Worm (Caenorhabditis elegans) whole organism, L1 larva: ENCODE data around the gene cdkr-3.

ENCODE experiments used
- C16A3.4 ChIP-seq: fragments of 150-350 bp; optimal IDR thresholded peaks from 2 replicates; lab custom pipeline; 2014; ENCODE audit warnings: missing biosample characterization, missing genetic modification characterization
- Y116A8C.19 ChIP-seq: sonication (generic microtip); optimal IDR thresholded peaks from 2 replicates; lab custom pipeline; 2016; ENCODE audit warnings: missing compliant biosample characterization, missing genetic modification characterization, borderline replicate concordance
- ama-1 ChIP-seq: fragments of 150-350 bp; optimal IDR thresholded peaks from 2 replicates; lab custom pipeline; 2014
- blmp-1 ChIP-seq: fragments of 150-350 bp; optimal IDR thresholded peaks from 2 replicates; lab custom pipeline; 2014; ENCODE audit warnings: missing biosample characterization, missing genetic modification characterization
- ceh-63 ChIP-seq: fragments of 200-800 bp; sonication (Bioruptor generic); optimal IDR thresholded peaks from 2 replicates; lab custom pipeline; 2018; ENCODE audit warnings: mild to moderate bottlenecking, missing genetic modification characterization, missing compliant biosample characterization
- ceh-8 ChIP-seq: fragments of 200-800 bp; sonication (Bioruptor generic); optimal IDR thresholded peaks from 2 replicates; lab custom pipeline; 2018; ENCODE audit warnings: mild to moderate bottlenecking, missing genetic modification characterization, moderate library complexity, missing compliant biosample characterization
- ceh-82 ChIP-seq, 3 experiments: fragments of 150-350 bp in 1 of 3; sonication (generic microtip) in 2 of 3; optimal IDR thresholded peaks; 2 replicates each; lab custom pipeline; 2014 to 2017; ENCODE audit warnings: missing biosample characterization in 3 of 3, missing genetic modification characterization in 3 of 3
- ceh-90 ChIP-seq: sonication (generic microtip); optimal IDR thresholded peaks from 2 replicates; lab custom pipeline; 2016; ENCODE audit warnings: missing genetic modification characterization, missing compliant biosample characterization
- dpl-1 ChIP-seq, 3 experiments: fragments of 150-350 bp in 2 of 3; sonication (generic microtip) in 1 of 3; optimal IDR thresholded peaks; 2 replicates each; lab custom pipeline; 2014 to 2017; ENCODE audit warnings: missing biosample characterization in 3 of 3, missing genetic modification characterization in 3 of 3, missing genetic modification reagents in 3 of 3
- efl-1 ChIP-seq, 4 experiments: fragments of 150-350 bp; optimal IDR thresholded peaks in 3 of 4; peaks in 1 of 4; 1 replicate in 1 of 4; 2 replicates in 3 of 4; lab custom pipeline; 2014; ENCODE audit warnings: missing biosample characterization in 2 of 4, missing genetic modification characterization in 2 of 4, missing genetic modification reagents in 2 of 4
- egl-13 ChIP-seq: sonication (generic microtip); optimal IDR thresholded peaks from 2 replicates; lab custom pipeline; 2016; ENCODE audit warnings: missing genotype, missing genetic modification reagents, missing genetic modification characterization, missing compliant biosample characterization
- elt-2 ChIP-seq: sonication (generic microtip); optimal IDR thresholded peaks from 2 replicates; lab custom pipeline; 2016; ENCODE audit warnings: missing genetic modification characterization, mild to moderate bottlenecking, inconsistent platforms, missing compliant biosample characterization, missing genetic modification reagents
- fkh-10 ChIP-seq: sonication (generic microtip); optimal IDR thresholded peaks from 2 replicates; lab custom pipeline; 2017; ENCODE audit warnings: missing biosample characterization, missing genetic modification reagents, missing genetic modification characterization
- fkh-4 ChIP-seq: sonication (generic microtip); optimal IDR thresholded peaks from 2 replicates; lab custom pipeline; 2016; ENCODE audit warnings: missing compliant biosample characterization, missing genetic modification characterization, borderline replicate concordance
- fos-1 ChIP-seq: fragments of 150-350 bp; optimal IDR thresholded peaks from 2 replicates; lab custom pipeline; 2014; ENCODE audit warnings: missing biosample characterization, missing genetic modification characterization
- grh-1 ChIP-seq: fragments of 200-800 bp; sonication (Bioruptor generic); IDR thresholded peaks from 2 replicates; pipeline ENCODE4 v1.3.6; 2022; ENCODE audit warnings: missing genetic modification reagents, missing genetic modification characterization, missing compliant biosample characterization
- hlh-17 ChIP-seq: fragments of 200-800 bp; sonication (Bioruptor generic); optimal IDR thresholded peaks from 2 replicates; lab custom pipeline; 2018; ENCODE audit warnings: missing genetic modification characterization, mild to moderate bottlenecking, missing compliant biosample characterization, moderate library complexity, borderline replicate concordance
- hlh-4 ChIP-seq: sonication (generic microtip); optimal IDR thresholded peaks from 2 replicates; lab custom pipeline; 2016; ENCODE audit warnings: mild to moderate bottlenecking, missing genetic modification characterization, missing compliant biosample characterization
- hpl-2 ChIP-seq: fragments of 150-350 bp; optimal IDR thresholded peaks from 2 replicates; lab custom pipeline; 2014; ENCODE audit warnings: missing biosample characterization, missing genetic modification reagents, missing genetic modification characterization
- irx-1 ChIP-seq: sonication (generic microtip); optimal IDR thresholded peaks from 2 replicates; lab custom pipeline; 2016; ENCODE audit warnings: missing genetic modification characterization, missing compliant biosample characterization
- jun-1 ChIP-seq: fragments of 150-350 bp; optimal IDR thresholded peaks from 2 replicates; lab custom pipeline; 2014; ENCODE audit warnings: missing biosample characterization, missing genetic modification reagents, missing genetic modification characterization
- lin-35 ChIP-seq, 2 experiments: fragments of 150-350 bp; optimal IDR thresholded peaks; 2 replicates each; lab custom pipeline; 2014; ENCODE audit warnings: missing biosample characterization in 2 of 2, missing genetic modification characterization in 2 of 2, missing genetic modification reagents in 2 of 2
- lir-3 ChIP-seq: sonication (generic microtip); optimal IDR thresholded peaks from 2 replicates; lab custom pipeline; 2016; ENCODE audit warnings: mild to moderate bottlenecking, missing genetic modification characterization, moderate library complexity, missing compliant biosample characterization; ENCODE audit not compliant: poor library complexity
- mdl-1 ChIP-seq, 2 experiments: fragments of 150-350 bp; optimal IDR thresholded peaks; 2 replicates each; lab custom pipeline; 2014 to 2017; ENCODE audit warnings: missing biosample characterization in 2 of 2, missing genetic modification characterization in 2 of 2, inconsistent platforms in 1 of 2
- mef-2 ChIP-seq: fragments of 150-350 bp; optimal IDR thresholded peaks from 2 replicates; lab custom pipeline; 2014; ENCODE audit warnings: missing biosample characterization, missing genetic modification characterization
- nhr-20 ChIP-seq: sonication (generic microtip); optimal IDR thresholded peaks from 2 replicates; lab custom pipeline; 2016; ENCODE audit warnings: mild to moderate bottlenecking, missing genetic modification characterization, missing compliant biosample characterization
- nhr-84 ChIP-seq: sonication (generic microtip); optimal IDR thresholded peaks from 2 replicates; lab custom pipeline; 2017; ENCODE audit warnings: missing biosample characterization, missing genetic modification characterization
- nhr-85 ChIP-seq: sonication (generic microtip); peaks from one replicate; lab custom pipeline; 2016; ENCODE audit warnings: missing genetic modification characterization, inconsistent platforms, missing compliant biosample characterization
- pax-3 ChIP-seq: fragments of 200-800 bp; sonication (Bioruptor generic); optimal IDR thresholded peaks from 2 replicates; lab custom pipeline; 2018; ENCODE audit warnings: mild to moderate bottlenecking, missing genetic modification characterization, moderate library complexity, missing compliant biosample characterization
- snu-23 ChIP-seq: sonication (generic microtip); optimal IDR thresholded peaks from 2 replicates; lab custom pipeline; 2016; ENCODE audit warnings: missing genetic modification characterization, missing compliant biosample characterization
- sox-4 ChIP-seq: sonication (generic microtip); optimal IDR thresholded peaks from 2 replicates; lab custom pipeline; 2016; ENCODE audit warnings: missing genetic modification characterization, missing compliant biosample characterization
- tlp-1 ChIP-seq: fragments of 150-350 bp; optimal IDR thresholded peaks from 2 replicates; lab custom pipeline; 2014; ENCODE audit warnings: missing biosample characterization, missing genetic modification characterization
- unc-62 ChIP-seq: fragments of 150-350 bp; optimal IDR thresholded peaks from 2 replicates; lab custom pipeline; 2014; ENCODE audit warnings: missing biosample characterization, missing genetic modification reagents, missing genetic modification characterization
- vab-15 ChIP-seq: sonication (generic microtip); optimal IDR thresholded peaks from 2 replicates; lab custom pipeline; 2017; ENCODE audit warnings: missing genotype, mild to moderate bottlenecking, missing genetic modification characterization, missing compliant biosample characterization
- xbp-1 ChIP-seq: sonication (generic microtip); optimal IDR thresholded peaks from 2 replicates; lab custom pipeline; 2016; ENCODE audit warnings: missing genetic modification characterization, missing compliant biosample characterization
- zip-4 ChIP-seq: fragments of 200-800 bp; sonication (Bioruptor generic); optimal IDR thresholded peaks from 2 replicates; lab custom pipeline; 2018; ENCODE audit warnings: mild to moderate bottlenecking, missing genetic modification characterization, moderate library complexity, missing compliant biosample characterization

Gene cdkr-3

ce11 chrV:20269661-20270137 lies at the start of gene cdkr-3, which contains the start of gene prmt-1 (continued):
- TF ChIP-seq lin-35 (GFP tag; optimal IDR thresholded peaks at IDR 0.05; lab: Kevin White, UChicago): peak; percentile 55 to 79
- TF ChIP-seq C16A3.4 (tag; lab: Kevin White, UChicago): peak; percentile 45
- peak; percentile 60 for TF ChIP-seq snu-23
- TF ChIP-seq fkh-10 (GFP tag; lab: Kevin White, UChicago): no peak
- no peak for TF ChIP-seq fkh-4
- peak; percentile 45 to 74 (median 62) for TF ChIP-seq dpl-1 (GFP tag; optimal IDR thresholded peaks at IDR 0.05; lab: Kevin White, UChicago)
- no peak for TF ChIP-seq pax-3 (tag; lab: Kevin White, UChicago)

ce11 chrV:20220604-20221003 lies 49.3 kb upstream of the cdkr-3 start:
- TF ChIP-seq snu-23: no peak
- no peak for TF ChIP-seq Y116A8C.19 (tag; lab: Kevin White, UChicago)
- no peak for TF ChIP-seq efl-1 (optimal IDR thresholded peaks at IDR 0.05; lab: Kevin White, UChicago)
- peak in 1 of 2 experiments; percentile 30 for TF ChIP-seq efl-1 (GFP tag; optimal IDR thresholded peaks at IDR 0.05 in 1 of 2; lab: Kevin White, UChicago)

- TF ChIP-seq hlh-4 (tag; lab: Kevin White, UChicago): no peak
- TF ChIP-seq fos-1 (tag; lab: Kevin White, UChicago): no peak
- TF ChIP-seq blmp-1 (tag; lab: Kevin White, UChicago): no peak
- TF ChIP-seq sox-4: no peak
- TF ChIP-seq nhr-85 (tag; lab: Kevin White, UChicago): no peak
- no peak for TF ChIP-seq zip-4 (GFP tag; lab: Kevin White, UChicago)
- TF ChIP-seq nhr-20 (tag; lab: Kevin White, UChicago): no peak
- no peak for TF ChIP-seq ceh-63 (GFP tag; lab: Kevin White, UChicago)
- TF ChIP-seq fkh-4: no peak
- TF ChIP-seq mef-2 (tag; lab: Kevin White, UChicago): no peak
- TF ChIP-seq egl-13 (tag; lab: Kevin White, UChicago): no peak
- TF ChIP-seq nhr-84 (tag; lab: Kevin White, UChicago): no peak
- no peak for TF ChIP-seq jun-1 (tag; lab: Kevin White, UChicago)
- no peak for TF ChIP-seq vab-15 (tag; lab: Kevin White, UChicago)
- no peak for TF ChIP-seq hlh-17 (GFP tag; lab: Kevin White, UChicago)
- no peak for TF ChIP-seq unc-62 (GFP tag; lab: Kevin White, UChicago)
- no peak for TF ChIP-seq ceh-82 (tag; optimal IDR thresholded peaks at IDR 0.05; lab: Kevin White, UChicago)
- TF ChIP-seq grh-1 (GFP tag; lab: Robert Waterston, UW): no peak
- no peak for TF ChIP-seq tlp-1
These were observed 46.2 kb upstream of the cdkr-3 start for ce11 chrV:20223725-20224124.

ce11 chrV:20225312-20225711 lies 44.6 kb upstream of the cdkr-3 start:
- TF ChIP-seq irx-1 (no peak), elt-2 (peak; percentile 35), lin-35 (GFP tag; optimal IDR thresholded peaks at IDR 0.05; lab: Kevin White, UChicago) (peak in 1 of 2 experiments; percentile 3), Y116A8C.19 (tag; lab: Kevin White, UChicago) (no peak), efl-1 (optimal IDR thresholded peaks at IDR 0.05; lab: Kevin White, UChicago) (no peak), efl-1 (GFP tag; optimal IDR thresholded peaks at IDR 0.05 in 1 of 2; lab: Kevin White, UChicago) (peak in 1 of 2 experiments; percentile 6)

ce11 chrV:20233743-20234142 lies 36.2 kb upstream of the cdkr-3 start, which contains the start of gene Y113G7B.15:
Gene Y113G7B.15, minus strand, starts transcription at chrV:20233843.
- TF ChIP-seq ceh-90 (tag; lab: Kevin White, UChicago): no peak
- TF ChIP-seq ceh-63 (GFP tag; lab: Kevin White, UChicago): no peak
- TF ChIP-seq zip-4 (GFP tag; lab: Kevin White, UChicago): no peak
- TF ChIP-seq snu-23: no peak
- no peak for TF ChIP-seq lir-3 (tag; lab: Kevin White, UChicago)
- no peak for TF ChIP-seq elt-2
- no peak for TF ChIP-seq xbp-1 (tag; lab: Kevin White, UChicago)
- TF ChIP-seq hlh-4 (tag; lab: Kevin White, UChicago): no peak
- no peak for TF ChIP-seq jun-1 (tag; lab: Kevin White, UChicago)
- TF ChIP-seq ama-1 (lab: Kevin White, UChicago): no peak
- TF ChIP-seq ceh-8: no peak
- TF ChIP-seq hpl-2 (GFP tag; lab: Kevin White, UChicago): no peak
- no peak for TF ChIP-seq mdl-1 (tag; optimal IDR thresholded peaks at IDR 0.05; lab: Kevin White, UChicago)
- no peak for TF ChIP-seq ceh-82 (tag; optimal IDR thresholded peaks at IDR 0.05; lab: Kevin White, UChicago)
- TF ChIP-seq, all 84 proteins: peak for 0
